Worm (Caenorhabditis elegans): ENCODE measurements around the gene ugt-49.

- TF ChIP-seq nhr-76 (tag; optimal IDR thresholded peaks at IDR 0.05) (no peak), nhr-28 (tag; optimal IDR thresholded peaks at IDR 0.05) (no peak), ztf-11 (tag; optimal IDR thresholded peaks at IDR 0.05) (no peak), pha-4 (tag; optimal IDR thresholded peaks at IDR 0.05) (no peak), snpc-4 (tag; optimal IDR thresholded peaks at IDR 0.05) (no peak), unc-39 (tag; optimal IDR thresholded peaks at IDR 0.05) (no peak), lsy-2 (tag; optimal IDR thresholded peaks at IDR 0.05) (no peak), elt-1 (tag; optimal IDR thresholded peaks at IDR 0.05; ENCODE audit: borderline replicate concordance, insufficient read depth) (no peak), zip-8 (tag; optimal IDR thresholded peaks at IDR 0.05) (no peak), nhr-237 (tag; optimal IDR thresholded peaks at IDR 0.05) (no peak), elt-3 (tag; optimal IDR thresholded peaks at IDR 0.05) (no peak)
Measured at ce11 chrV:10416925-10417324, 44.8 kb downstream of the ugt-49 start, which contains the start of gene F15H10.10.

All from whole organism, mixed stage, embryonic.